Fruit fly (Drosophila melanogaster) whole organism, embryonic: Measurements from ENCODE around the gene Ada1-1.

Source experiments
- CG12155 ChIP-seq: fragments of 200-800 bp; sonication (Bioruptor generic); optimal IDR thresholded peaks from 3 replicates; lab custom pipeline; 2016; ENCODE audit warnings: missing biosample characterization, missing genetic modification characterization
- CG12769 ChIP-seq: fragments of 200-800 bp; sonication (Bioruptor generic); optimal IDR thresholded peaks from 2 replicates; lab custom pipeline; 2019; ENCODE audit warnings: missing biosample characterization, mild to moderate bottlenecking, missing genetic modification characterization, moderate library complexity
- CG13424 ChIP-seq: fragments of 200-800 bp; sonication (Bioruptor generic); optimal IDR thresholded peaks from 2 replicates; lab custom pipeline; 2019; ENCODE audit warnings: missing biosample characterization, mild to moderate bottlenecking, missing genetic modification characterization, moderate library complexity
- CG13624 ChIP-seq: fragments of 200-800 bp; sonication (Bioruptor generic); optimal IDR thresholded peaks from 2 replicates; lab custom pipeline; 2016; ENCODE audit warnings: missing biosample characterization, missing genetic modification characterization
- CG13894 ChIP-seq: fragments of 200-800 bp; sonication (Bioruptor generic); optimal IDR thresholded peaks from 3 replicates; lab custom pipeline; 2018; ENCODE audit warnings: missing biosample characterization, mild to moderate bottlenecking, missing genetic modification characterization, moderate library complexity
- CG14965 ChIP-seq: fragments of 200-800 bp; sonication (Bioruptor generic); optimal IDR thresholded peaks from 2 replicates; lab custom pipeline; 2016; ENCODE audit warnings: missing biosample characterization, missing genetic modification characterization, borderline replicate concordance
- CG15011 ChIP-seq: fragments of 200-800 bp; sonication (Bioruptor generic); optimal IDR thresholded peaks from 3 replicates; lab custom pipeline; 2018; ENCODE audit warnings: missing biosample characterization, mild to moderate bottlenecking, missing genetic modification characterization
- CG15479 ChIP-seq: fragments of 200-800 bp; sonication (Bioruptor generic); optimal IDR thresholded peaks from 3 replicates; lab custom pipeline; 2019; ENCODE audit warnings: missing biosample characterization, mild to moderate bottlenecking, missing genetic modification characterization, moderate library complexity
- CG15601 ChIP-seq: fragments of 200-800 bp; sonication (Bioruptor generic); optimal IDR thresholded peaks from 3 replicates; lab custom pipeline; 2019; ENCODE audit warnings: missing biosample characterization, mild to moderate bottlenecking, missing genetic modification characterization, moderate library complexity
- CG17359 ChIP-seq: fragments of 200-800 bp; sonication (Bioruptor generic); optimal IDR thresholded peaks from 3 replicates; lab custom pipeline; 2018; ENCODE audit warnings: missing biosample characterization, mild to moderate bottlenecking, missing genetic modification characterization, moderate library complexity
- CG17385 ChIP-seq: fragments of 200-800 bp; sonication (Bioruptor generic); optimal IDR thresholded peaks from 3 replicates; lab custom pipeline; 2018; ENCODE audit warnings: missing biosample characterization, mild to moderate bottlenecking, missing genetic modification characterization
- CG1832 ChIP-seq: fragments of 200-800 bp; sonication (Bioruptor generic); optimal IDR thresholded peaks from 2 replicates; lab custom pipeline; 2017; ENCODE audit warnings: missing biosample characterization, mild to moderate bottlenecking, missing genetic modification characterization, inconsistent platforms
- CG2202 ChIP-seq: fragments of 200-800 bp; sonication (Bioruptor generic); optimal IDR thresholded peaks from 2 replicates; lab custom pipeline; 2018; ENCODE audit warnings: missing biosample characterization, mild to moderate bottlenecking, missing genetic modification characterization
- CG3065 ChIP-seq: fragments of 200-800 bp; sonication (Bioruptor generic); optimal IDR thresholded peaks from 2 replicates; lab custom pipeline; 2016; ENCODE audit warnings: missing biosample characterization, missing genetic modification characterization
- CG32767 ChIP-seq: fragments of 200-800 bp; sonication (Bioruptor generic); IDR thresholded peaks from 2 replicates; pipeline ENCODE4 v1.3.6; 2022; ENCODE audit warnings: missing biosample characterization, missing genetic modification characterization
- CG4282 ChIP-seq: fragments of 200-800 bp; sonication (Bioruptor generic); optimal IDR thresholded peaks from 2 replicates; lab custom pipeline; 2016; ENCODE audit warnings: missing biosample characterization, missing genetic modification characterization
- CG4328 ChIP-seq: fragments of 200-800 bp; sonication (Bioruptor generic); optimal IDR thresholded peaks from 3 replicates; lab custom pipeline; 2017; ENCODE audit warnings: missing biosample characterization, missing genetic modification reagents, missing genetic modification characterization
- CG7556 ChIP-seq: fragments of 200-800 bp; sonication (Bioruptor generic); optimal IDR thresholded peaks from 2 replicates; lab custom pipeline; 2017; ENCODE audit warnings: missing biosample characterization, mild to moderate bottlenecking, missing genetic modification characterization
- CG8924 ChIP-seq: fragments of 200-800 bp; optimal IDR thresholded peaks from 3 replicates; lab custom pipeline; 2019; ENCODE audit warnings: missing biosample characterization, mild to moderate bottlenecking, missing genetic modification characterization, moderate library complexity
- CTCF ChIP-seq: fragments of 200-800 bp; sonication (Bioruptor generic); optimal IDR thresholded peaks from 2 replicates; lab custom pipeline; 2017; ENCODE audit warnings: missing biosample characterization, mild to moderate bottlenecking, missing genetic modification characterization, moderate library complexity
- CkIIα-i1 ChIP-seq: fragments of 200-800 bp; sonication (Bioruptor generic); IDR thresholded peaks from 2 replicates; pipeline ENCODE4 v1.3.6; 2022; ENCODE audit warnings: missing biosample characterization, missing genetic modification characterization
- Hey ChIP-seq: fragments of 200-800 bp; sonication (Bioruptor generic); optimal IDR thresholded peaks from 3 replicates; lab custom pipeline; 2018; ENCODE audit warnings: missing biosample characterization, mild to moderate bottlenecking, missing genetic modification characterization
- Hr39 ChIP-seq: fragments of >200 bp; optimal IDR thresholded peaks from 2 replicates; lab custom pipeline; 2017
- Nf-YB ChIP-seq: fragments of 200-800 bp; sonication (Bioruptor generic); optimal IDR thresholded peaks from 3 replicates; lab custom pipeline; 2019; ENCODE audit warnings: missing biosample characterization, mild to moderate bottlenecking, missing genetic modification characterization, moderate library complexity
- Nf-YC ChIP-seq: fragments of 200-800 bp; optimal IDR thresholded peaks from 3 replicates; lab custom pipeline; 2019; ENCODE audit warnings: missing biosample characterization, mild to moderate bottlenecking, missing genetic modification characterization, moderate library complexity
- Rx ChIP-seq: fragments of 200-800 bp; sonication (Bioruptor generic); IDR thresholded peaks from 2 replicates; pipeline ENCODE4 v1.3.6; 2022; ENCODE audit warnings: missing biosample characterization, missing genetic modification characterization
- Six4 ChIP-seq: fragments of 200-800 bp; sonication (Bioruptor generic); optimal IDR thresholded peaks from 2 replicates; lab custom pipeline; 2016; ENCODE audit warnings: missing biosample characterization, missing genetic modification characterization
- Sox100B ChIP-seq: fragments of 200-800 bp; sonication (Bioruptor generic); optimal IDR thresholded peaks from 3 replicates; lab custom pipeline; 2018; ENCODE audit warnings: missing biosample characterization, mild to moderate bottlenecking, missing genetic modification characterization
- Spps ChIP-seq: fragments of 200-800 bp; sonication (Bioruptor generic); optimal IDR thresholded peaks from 2 replicates; lab custom pipeline; 2018; ENCODE audit warnings: missing biosample characterization, mild to moderate bottlenecking, missing genetic modification characterization
- bcd ChIP-seq: fragments of 200-800 bp; sonication (Bioruptor generic); optimal IDR thresholded peaks from 2 replicates; lab custom pipeline; 2017; ENCODE audit warnings: missing biosample characterization, mild to moderate bottlenecking, missing genetic modification characterization
- dysf ChIP-seq: fragments of 200-800 bp; sonication (Bioruptor generic); IDR thresholded peaks from 3 replicates; pipeline ENCODE4 v1.3.6; 2022; ENCODE audit warnings: missing biosample characterization, missing genetic modification characterization
- fd64A ChIP-seq: fragments of 200-800 bp; sonication (Bioruptor generic); optimal IDR thresholded peaks from 3 replicates; lab custom pipeline; 2018; ENCODE audit warnings: missing biosample characterization, mild to moderate bottlenecking, missing genetic modification characterization
- gro ChIP-seq: fragments of 200-800 bp; sonication (Bioruptor generic); optimal IDR thresholded peaks from 2 replicates; lab custom pipeline; 2016; ENCODE audit warnings: missing biosample characterization, missing genetic modification characterization
- gsb-n ChIP-seq: fragments of 200-800 bp; sonication (Bioruptor generic); optimal IDR thresholded peaks from 3 replicates; lab custom pipeline; 2018; ENCODE audit warnings: missing biosample characterization, mild to moderate bottlenecking, missing genetic modification characterization
- ind ChIP-seq: fragments of 200-800 bp; sonication (Bioruptor generic); optimal IDR thresholded peaks from 3 replicates; lab custom pipeline; 2016; ENCODE audit warnings: missing biosample characterization, missing genetic modification characterization
- kni ChIP-seq: fragments of 200-800 bp; sonication (Bioruptor generic); optimal IDR thresholded peaks from 3 replicates; lab custom pipeline; 2017; ENCODE audit warnings: mild to moderate bottlenecking, missing biosample characterization, missing genetic modification reagents, missing genetic modification characterization
- lab ChIP-seq: fragments of 200-800 bp; sonication (Bioruptor generic); optimal IDR thresholded peaks from 3 replicates; lab custom pipeline; 2017; ENCODE audit warnings: missing biosample characterization, missing genetic modification characterization, mild to moderate bottlenecking, moderate library complexity, missing genetic modification reagents
- lbe ChIP-seq: fragments of 200-800 bp; sonication (Bioruptor generic); optimal IDR thresholded peaks from 2 replicates; lab custom pipeline; 2016; ENCODE audit warnings: missing biosample characterization, mild to moderate bottlenecking, missing genetic modification characterization
- pan ChIP-seq, 4 experiments: fragments of >200 bp in 3 of 4; fragments of 200-800 bp in 1 of 4; sonication (Bioruptor generic) in 1 of 4; optimal IDR thresholded peaks in 3 of 4; IDR thresholded peaks in 1 of 4; 2 replicates each; pipeline versions ENCODE4 v1.3.6 to Lab custom; 2017 to 2022; ENCODE audit warnings: missing biosample characterization in 2 of 4, missing genetic modification characterization in 2 of 4, mixed read lengths in 1 of 4
- pzg ChIP-seq: fragments of 200-800 bp; sonication (Bioruptor generic); optimal IDR thresholded peaks from 3 replicates; lab custom pipeline; 2018; ENCODE audit warnings: missing biosample characterization, mild to moderate bottlenecking, missing genetic modification characterization, moderate library complexity
- run ChIP-seq: fragments of 200-800 bp; sonication (Bioruptor generic); optimal IDR thresholded peaks from 3 replicates; lab custom pipeline; 2018; ENCODE audit warnings: missing biosample characterization, mild to moderate bottlenecking, missing genetic modification characterization
- sc ChIP-seq, 3 experiments: fragments of >200 bp in 2 of 3; fragments of 200-800 bp in 1 of 3; sonication (Bioruptor generic) in 1 of 3; optimal IDR thresholded peaks; 2 replicates in 2 of 3; 3 replicates in 1 of 3; lab custom pipeline; 2017; ENCODE audit warnings: mild to moderate bottlenecking in 1 of 3, missing biosample characterization in 1 of 3, missing genetic modification characterization in 1 of 3, missing genetic modification reagents in 1 of 3
- sim ChIP-seq: fragments of 200-800 bp; sonication (Bioruptor generic); IDR thresholded peaks from 2 replicates; pipeline ENCODE4 v1.3.6; 2022; ENCODE audit warnings: missing biosample characterization, missing genetic modification characterization
- tap ChIP-seq: fragments of 200-800 bp; optimal IDR thresholded peaks from 3 replicates; lab custom pipeline; 2019; ENCODE audit warnings: missing biosample characterization, mild to moderate bottlenecking, missing genetic modification characterization, moderate library complexity
- trem ChIP-seq: fragments of 200-800 bp; optimal IDR thresholded peaks from 3 replicates; lab custom pipeline; 2019; ENCODE audit warnings: missing biosample characterization, mild to moderate bottlenecking, missing genetic modification characterization, moderate library complexity
- twi ChIP-seq: fragments of 200-800 bp; optimal IDR thresholded peaks from 2 replicates; lab custom pipeline; 2019; ENCODE audit warnings: missing biosample characterization, mild to moderate bottlenecking, missing genetic modification characterization, moderate library complexity
- tx ChIP-seq: fragments of 200-800 bp; sonication (Bioruptor generic); optimal IDR thresholded peaks from 2 replicates; lab custom pipeline; 2016; ENCODE audit warnings: missing biosample characterization, missing genetic modification characterization
- usp ChIP-seq: fragments of >200 bp; optimal IDR thresholded peaks from 2 replicates; lab custom pipeline; 2017; ENCODE audit warnings: missing biosample characterization, missing genetic modification characterization
- wek ChIP-seq: fragments of 200-800 bp; sonication (Bioruptor generic); optimal IDR thresholded peaks from 3 replicates; lab custom pipeline; 2018; ENCODE audit warnings: missing biosample characterization, mild to moderate bottlenecking, missing genetic modification characterization, moderate library complexity

Ada1-1 gene

dm6 chr2L:12010100-12010876, 13.7 kb downstream of the Ada1-1 start:
- TF ChIP-seq tx (no peak), CG14965 (GFP tag; lab: Kevin White, UChicago) (no peak), twi (tag; lab: Kevin White, UChicago) (peak; percentile 86), lab (peak; percentile 45), CG2202 (tag; lab: Kevin White, UChicago) (no peak), dysf (GFP tag; lab: Robert Waterston, UW) (no peak), CG15601 (peak; percentile 100), CG15011 (GFP tag; lab: Kevin White, UChicago) (peak; percentile 16), sc (optimal IDR thresholded peaks at IDR 0.05; lab: Kevin White, UChicago) (no peak), sc (GFP tag; optimal IDR thresholded peaks at IDR 0.05; lab: Kevin White, UChicago) (peak; percentile 33), Hey (tag; lab: Kevin White, UChicago) (peak; percentile 34), sim (GFP tag; lab: Robert Waterston, UW) (no peak), Nf-YC (tag; lab: Kevin White, UChicago) (peak; percentile 100), CG8924 (tag; lab: Kevin White, UChicago) (peak; percentile 67), Hr39 (lab: Kevin White, UChicago) (no peak), run (tag; lab: Kevin White, UChicago) (peak; percentile 62), Rx (GFP tag; lab: Robert Waterston, UW) (no peak), CkIIα-i1 (no peak), bcd (peak; percentile 44), trem (tag; lab: Kevin White, UChicago) (peak; percentile 15), tap (tag; lab: Kevin White, UChicago) (peak; percentile 68), kni (GFP tag; lab: Kevin White, UChicago) (peak; percentile 100), gsb-n (peak; percentile 63), CG4328 (GFP tag; lab: Kevin White, UChicago) (peak; percentile 51), pan (optimal IDR thresholded peaks at IDR 0.05; lab: Kevin White, UChicago) (no peak), pan (GFP tag; optimal IDR thresholded peaks at IDR 0.05 in 1 of 2, IDR thresholded peaks at IDR 0.05 in 1 of 2) (no peak), CG3065 (no peak), CG12155 (peak; percentile 82), CG17385 (peak; percentile 96), CG13624 (peak; percentile 41), pzg (GFP tag; lab: Kevin White, UChicago) (peak; percentile 5), fd64A (GFP tag; lab: Kevin White, UChicago) (peak; percentile 55), Nf-YB (GFP tag; lab: Kevin White, UChicago) (peak; percentile 100), CG17359 (tag; lab: Kevin White, UChicago) (no peak), CG13894 (tag; lab: Kevin White, UChicago) (peak; percentile 89), CG4282 (GFP tag; lab: Kevin White, UChicago) (no peak), CG13424 (tag; lab: Kevin White, UChicago) (no peak), CG12769 (tag; lab: Kevin White, UChicago) (peak; percentile 97), Spps (tag; lab: Kevin White, UChicago) (no peak), ind (GFP tag; lab: Kevin White, UChicago) (no peak), CG1832 (GFP tag; lab: Kevin White, UChicago) (peak; percentile 90), CTCF (GFP tag; lab: Kevin White, UChicago) (peak; percentile 18), CG32767 (GFP tag; lab: Robert Waterston, UW) (no peak), Six4 (no peak), wek (GFP tag; lab: Kevin White, UChicago) (peak; percentile 43), CG7556 (GFP tag; lab: Kevin White, UChicago) (no peak), usp (GFP tag; lab: Kevin White, UChicago) (no peak), Sox100B (GFP tag; lab: Kevin White, UChicago) (no peak), gro (GFP tag; lab: Kevin White, UChicago) (peak; percentile 53), lbe (GFP tag; lab: Kevin White, UChicago) (peak; percentile 47), CG15479 (GFP tag; lab: Kevin White, UChicago) (peak; percentile 99)
